Fruit fly (Drosophila melanogaster) whole organism, prepupa: Measurements from ENCODE around the gene CanA-14F.
A peak's percentile ranks its signal among the peaks of the same experiment; 100 is the strongest.

Experiments
- Blimp-1 ChIP-seq: fragments of 200-800 bp; sonication (Bioruptor generic); optimal IDR thresholded peaks from 3 replicates; lab custom pipeline; 2017; ENCODE audit warnings: missing biosample characterization, missing genetic modification characterization, mild to moderate bottlenecking, moderate library complexity, missing genetic modification reagents
- CG10631 ChIP-seq: fragments of 200-800 bp; sonication (Bioruptor generic); optimal IDR thresholded peaks from 2 replicates; lab custom pipeline; 2016; ENCODE audit warnings: missing biosample characterization, missing genetic modification characterization
- CG10669 ChIP-seq: fragments of 200-800 bp; sonication (Bioruptor generic); optimal IDR thresholded peaks from 3 replicates; lab custom pipeline; 2018; ENCODE audit warnings: missing biosample characterization, mild to moderate bottlenecking, missing genetic modification characterization, moderate library complexity
- CG11294 ChIP-seq: fragments of 200-800 bp; sonication (Bioruptor generic); IDR thresholded peaks from 2 replicates; pipeline ENCODE4 v1.3.6; 2022; ENCODE audit warnings: missing biosample characterization, missing genetic modification characterization
- CG11762 ChIP-seq: fragments of 200-800 bp; sonication (Bioruptor generic); optimal IDR thresholded peaks from 3 replicates; lab custom pipeline; 2016; ENCODE audit warnings: missing biosample characterization, missing genetic modification characterization; ENCODE audit not compliant: insufficient read depth
- CG11902 ChIP-seq: fragments of 200-800 bp; sonication (Bioruptor generic); optimal IDR thresholded peaks from 3 replicates; lab custom pipeline; 2016; ENCODE audit warnings: missing biosample characterization, missing genetic modification characterization
- CG15336 ChIP-seq: fragments of 200-800 bp; sonication (Bioruptor generic); IDR thresholded peaks from 2 replicates; pipeline ENCODE4 v1.3.6; 2022; ENCODE audit warnings: missing biosample characterization, missing genetic modification characterization
- CG1621 ChIP-seq: fragments of 200-800 bp; sonication (Bioruptor generic); optimal IDR thresholded peaks from 3 replicates; lab custom pipeline; 2018; ENCODE audit warnings: missing biosample characterization, mild to moderate bottlenecking, missing genetic modification characterization
- CG16779 ChIP-seq: fragments of 200-800 bp; sonication (Bioruptor generic); optimal IDR thresholded peaks from 3 replicates; lab custom pipeline; 2017; ENCODE audit warnings: missing biosample characterization, mild to moderate bottlenecking, missing genetic modification characterization
- CG3032 ChIP-seq: fragments of 200-800 bp; optimal IDR thresholded peaks from 2 replicates; lab custom pipeline; 2019; ENCODE audit warnings: missing biosample characterization, mild to moderate bottlenecking, missing genetic modification characterization, moderate library complexity
- CG31627 ChIP-seq: fragments of 200-800 bp; sonication (Bioruptor generic); optimal IDR thresholded peaks from 3 replicates; lab custom pipeline; 2016; ENCODE audit warnings: missing biosample characterization, missing genetic modification characterization
- CG32006 ChIP-seq: fragments of 200-800 bp; sonication (Bioruptor generic); optimal IDR thresholded peaks from 3 replicates; lab custom pipeline; 2017; ENCODE audit warnings: missing biosample characterization, mild to moderate bottlenecking, missing genetic modification characterization
- CG34406 ChIP-seq: fragments of 200-800 bp; sonication (Bioruptor generic); optimal IDR thresholded peaks from 3 replicates; lab custom pipeline; 2016; ENCODE audit warnings: missing biosample characterization, missing genetic modification characterization
- CG4318 ChIP-seq: fragments of 200-800 bp; sonication (Bioruptor generic); optimal IDR thresholded peaks from 3 replicates; lab custom pipeline; 2017; ENCODE audit warnings: missing biosample characterization, mild to moderate bottlenecking, missing genetic modification characterization
- CG6163 ChIP-seq: fragments of 200-800 bp; sonication (Bioruptor generic); IDR thresholded peaks from 3 replicates; pipeline ENCODE4 v1.3.6; 2022; ENCODE audit warnings: missing biosample characterization, missing genetic modification characterization
- CG6276 ChIP-seq: fragments of 200-800 bp; sonication (Bioruptor generic); optimal IDR thresholded peaks from 2 replicates; lab custom pipeline; 2017; ENCODE audit warnings: missing biosample characterization, mild to moderate bottlenecking, missing genetic modification characterization
- CG6792 ChIP-seq: fragments of 200-800 bp; sonication (Bioruptor generic); optimal IDR thresholded peaks from 3 replicates; lab custom pipeline; 2016; ENCODE audit warnings: missing biosample characterization, missing genetic modification characterization
- CG6808 ChIP-seq: fragments of 200-800 bp; sonication (Bioruptor generic); optimal IDR thresholded peaks from 3 replicates; lab custom pipeline; 2017; ENCODE audit warnings: missing biosample characterization, missing genetic modification characterization, mild to moderate bottlenecking, moderate library complexity, missing genetic modification reagents
- CG7368 ChIP-seq: fragments of 200-800 bp; sonication (Bioruptor generic); optimal IDR thresholded peaks from 3 replicates; lab custom pipeline; 2016; ENCODE audit warnings: missing biosample characterization, missing genetic modification characterization
- CG8119 ChIP-seq: fragments of 200-800 bp; sonication (Bioruptor generic); IDR thresholded peaks from 3 replicates; pipeline ENCODE4 v1.3.6; 2022; ENCODE audit warnings: missing biosample characterization, missing genetic modification characterization
- CG8319 ChIP-seq: fragments of 200-800 bp; sonication (Bioruptor generic); optimal IDR thresholded peaks from 3 replicates; lab custom pipeline; 2016; ENCODE audit warnings: missing biosample characterization, missing genetic modification characterization
- Eip75B ChIP-seq: fragments of 200-800 bp; sonication (Bioruptor generic); optimal IDR thresholded peaks from 3 replicates; lab custom pipeline; 2016; ENCODE audit warnings: missing biosample characterization, missing genetic modification characterization
- Eip78C ChIP-seq: fragments of 200-800 bp; sonication (Bioruptor generic); peaks from one replicate; lab custom pipeline; 2016; ENCODE audit warnings: missing biosample characterization, missing genetic modification characterization
- Eip93F ChIP-seq: fragments of 200-800 bp; sonication (Bioruptor generic); optimal IDR thresholded peaks from 2 replicates; lab custom pipeline; 2016; ENCODE audit warnings: missing biosample characterization, mild to moderate bottlenecking, missing genetic modification characterization
- Ets21C ChIP-seq: fragments of 200-800 bp; sonication (Bioruptor generic); optimal IDR thresholded peaks from 3 replicates; lab custom pipeline; 2016; ENCODE audit warnings: missing biosample characterization, missing genetic modification characterization
- Ets96B ChIP-seq: fragments of 200-800 bp; optimal IDR thresholded peaks from 2 replicates; lab custom pipeline; 2019; ENCODE audit warnings: missing biosample characterization, mild to moderate bottlenecking, missing genetic modification characterization, moderate library complexity
- Gug ChIP-seq: fragments of 200-800 bp; sonication (Bioruptor generic); IDR thresholded peaks from 2 replicates; pipeline ENCODE4 v1.3.6; 2022; ENCODE audit warnings: missing biosample characterization, missing genetic modification characterization
- Hr4 ChIP-seq: fragments of 200-800 bp; sonication (Bioruptor generic); optimal IDR thresholded peaks from 3 replicates; lab custom pipeline; 2016; ENCODE audit warnings: missing biosample characterization, missing genetic modification characterization
- Lpt ChIP-seq: fragments of 200-800 bp; sonication (Bioruptor generic); optimal IDR thresholded peaks from 3 replicates; lab custom pipeline; 2016; ENCODE audit warnings: missing biosample characterization, missing genetic modification characterization
- Met ChIP-seq: fragments of 200-800 bp; sonication (Bioruptor generic); optimal IDR thresholded peaks from 3 replicates; lab custom pipeline; 2016; ENCODE audit warnings: missing biosample characterization, missing genetic modification characterization
- OdsH ChIP-seq: fragments of 200-800 bp; sonication (Bioruptor generic); optimal IDR thresholded peaks from 3 replicates; lab custom pipeline; 2016; ENCODE audit warnings: missing biosample characterization, missing genetic modification characterization
- Smox ChIP-seq: fragments of 200-800 bp; sonication (Bioruptor generic); optimal IDR thresholded peaks from 3 replicates; lab custom pipeline; 2016; ENCODE audit warnings: missing biosample characterization, missing genetic modification characterization
- Sox102F ChIP-seq: fragments of 200-800 bp; sonication (Bioruptor generic); optimal IDR thresholded peaks from 2 replicates; lab custom pipeline; 2016; ENCODE audit warnings: missing biosample characterization, mild to moderate bottlenecking, missing genetic modification characterization
- Sox15 ChIP-seq: fragments of 200-800 bp; sonication (Bioruptor generic); optimal IDR thresholded peaks from 3 replicates; lab custom pipeline; 2016; ENCODE audit warnings: missing biosample characterization, missing genetic modification characterization
- achi ChIP-seq: fragments of 200-800 bp; sonication (Bioruptor generic); optimal IDR thresholded peaks from 3 replicates; lab custom pipeline; 2016; ENCODE audit warnings: missing biosample characterization, missing genetic modification characterization
- acj6 ChIP-seq: fragments of 200-800 bp; sonication (Bioruptor generic); optimal IDR thresholded peaks from 3 replicates; lab custom pipeline; 2016; ENCODE audit warnings: missing biosample characterization, missing genetic modification characterization
- cyc ChIP-seq: fragments of 200-800 bp; sonication (Bioruptor generic); optimal IDR thresholded peaks from 3 replicates; lab custom pipeline; 2016; ENCODE audit warnings: missing biosample characterization, missing genetic modification characterization
- esn ChIP-seq: fragments of 200-800 bp; sonication (Bioruptor generic); optimal IDR thresholded peaks from 2 replicates; lab custom pipeline; 2016; ENCODE audit warnings: missing biosample characterization, mild to moderate bottlenecking, missing genetic modification characterization, moderate library complexity
- fd59A ChIP-seq: fragments of 200-800 bp; sonication (Bioruptor generic); optimal IDR thresholded peaks from 2 replicates; lab custom pipeline; 2017; ENCODE audit warnings: missing biosample characterization, mild to moderate bottlenecking, missing genetic modification characterization, missing genetic modification reagents
- fd85E ChIP-seq: fragments of 200-800 bp; sonication (Bioruptor generic); optimal IDR thresholded peaks from 3 replicates; lab custom pipeline; 2016; ENCODE audit warnings: missing biosample characterization, missing genetic modification characterization
- fkh ChIP-seq: fragments of 200-800 bp; sonication (Bioruptor generic); optimal IDR thresholded peaks from 3 replicates; lab custom pipeline; 2017; ENCODE audit warnings: missing biosample characterization, mild to moderate bottlenecking, missing genetic modification characterization, moderate library complexity
- lz ChIP-seq: fragments of 200-800 bp; sonication (Bioruptor generic); optimal IDR thresholded peaks from 3 replicates; lab custom pipeline; 2016; ENCODE audit warnings: missing biosample characterization, missing genetic modification characterization
- pdm3 ChIP-seq: fragments of 200-800 bp; sonication (Bioruptor generic); optimal IDR thresholded peaks from 3 replicates; lab custom pipeline; 2016; ENCODE audit warnings: missing biosample characterization, missing genetic modification characterization
- salr ChIP-seq, 2 experiments: fragments of 200-800 bp; sonication (Bioruptor generic); optimal IDR thresholded peaks; 3 replicates each; lab custom pipeline; 2016 to 2018; ENCODE audit warnings: missing biosample characterization in 2 of 2, missing genetic modification characterization in 2 of 2, mild to moderate bottlenecking in 1 of 2
- spab ChIP-seq: fragments of 200-800 bp; sonication (Bioruptor generic); optimal IDR thresholded peaks from 2 replicates; lab custom pipeline; 2017; ENCODE audit warnings: missing biosample characterization, mild to moderate bottlenecking, missing genetic modification characterization, missing genetic modification reagents
- svp ChIP-seq: fragments of 200-800 bp; sonication (Bioruptor generic); peaks from one replicate; lab custom pipeline; 2016; ENCODE audit warnings: missing biosample characterization, missing genetic modification characterization
- vri ChIP-seq: fragments of 200-800 bp; sonication (Bioruptor generic); optimal IDR thresholded peaks from 3 replicates; lab custom pipeline; 2016; ENCODE audit warnings: missing biosample characterization, mild to moderate bottlenecking, missing genetic modification characterization

Gene CanA-14F

DNA sequence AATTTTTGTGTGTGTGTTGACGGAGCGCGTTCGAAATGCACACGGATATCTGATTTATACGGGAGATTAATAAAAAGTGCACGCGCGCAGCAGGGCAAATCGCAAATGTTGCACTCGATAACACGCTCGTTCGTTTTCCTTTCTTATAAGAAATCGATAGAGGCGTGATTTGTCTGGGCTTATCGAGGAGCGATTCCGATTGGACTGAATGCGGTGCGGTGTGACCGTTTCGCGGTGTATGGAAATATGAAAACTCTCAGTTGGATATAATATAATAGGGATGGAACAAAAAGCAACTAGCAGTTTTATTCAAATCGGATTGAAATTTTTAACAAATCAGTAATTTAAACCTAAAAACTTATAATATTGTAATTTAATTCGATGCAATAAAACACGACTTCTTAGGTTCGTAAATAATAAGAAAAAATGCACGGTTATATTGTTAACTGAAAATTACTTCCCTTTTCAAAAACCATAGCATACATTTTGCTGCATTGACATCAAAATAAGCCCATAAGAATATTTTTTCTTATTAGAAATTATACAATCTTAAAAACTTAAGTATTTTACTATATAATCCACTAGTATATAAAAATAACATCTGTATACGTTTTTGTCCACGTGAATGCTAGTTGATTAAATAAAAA lies at the start of gene CanA-14F:
Gene CanA-14F, minus strand, starts transcription at position 152 of the 647 bp plus-strand sequence.
- TF ChIP-seq CG3032 (tag; lab: Kevin White, UChicago): no peak
- TF ChIP-seq CG1621 (tag; lab: Kevin White, UChicago): peak; percentile 17
- peak; percentile 53 for TF ChIP-seq Eip78C (GFP tag; lab: Kevin White, UChicago)
- TF ChIP-seq, all 60 proteins: peak for 2

DNA sequence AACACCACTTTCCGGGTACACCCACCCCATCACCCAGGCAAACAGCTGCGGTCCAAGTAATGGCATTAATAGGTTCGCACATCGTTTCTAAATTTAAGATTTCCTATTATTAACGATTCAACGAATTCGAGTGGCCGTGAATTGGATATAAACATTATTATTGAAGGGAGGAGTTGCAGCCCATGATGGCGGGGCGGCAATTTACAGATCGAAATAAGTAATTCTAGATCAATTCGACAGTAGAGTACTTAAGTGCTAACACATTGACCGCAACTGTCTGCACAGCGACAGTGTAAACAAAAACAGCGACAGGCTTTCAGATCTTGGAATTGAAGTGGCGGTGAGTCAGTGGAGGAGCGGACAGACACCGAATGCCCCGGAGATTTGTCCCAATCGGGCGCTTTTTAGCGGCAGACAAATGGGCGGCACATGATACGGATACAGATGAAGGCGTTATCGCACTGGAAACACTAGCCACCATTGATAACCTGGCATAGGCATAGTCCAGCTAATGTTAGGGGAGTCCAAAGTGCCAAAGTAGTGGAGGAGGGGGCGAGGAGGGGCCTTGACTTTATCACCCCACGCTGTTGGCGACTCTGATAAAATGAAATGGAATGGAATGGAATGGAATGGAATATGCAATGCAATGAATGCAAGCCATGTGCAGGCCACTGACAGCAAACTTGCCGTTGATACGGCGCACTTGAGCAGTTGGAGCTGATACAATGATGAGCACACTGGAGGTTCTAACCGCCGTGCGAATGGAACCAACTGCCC lies 46.4 kb upstream of the CanA-14F start:
- TF ChIP-seq CG4318 (GFP tag; lab: Kevin White, UChicago) (no peak), fd85E (no peak), CG6276 (GFP tag; lab: Kevin White, UChicago) (peak; percentile 65), svp (no peak), Ets21C (GFP tag; lab: Kevin White, UChicago) (no peak), lz (GFP tag; lab: Kevin White, UChicago) (no peak), pdm3 (GFP tag; lab: Kevin White, UChicago) (no peak), CG15336 (GFP tag; lab: Robert Waterston, UW) (peak; percentile 36; the same call in 1 of the 2 replicates), Ets96B (peak; percentile 19), CG10631 (GFP tag; lab: Kevin White, UChicago) (no peak), salr (GFP tag; optimal IDR thresholded peaks at IDR 0.05; lab: Kevin White, UChicago) (peak in 1 of 2 experiments; percentile 3), CG7368 (no peak), CG6163 (GFP tag; lab: Robert Waterston, UW) (no peak), fd59A (GFP tag; lab: Kevin White, UChicago) (peak; percentile 17), CG1621 (tag; lab: Kevin White, UChicago) (no peak), CG16779 (tag; lab: Kevin White, UChicago) (no peak), Eip75B (GFP tag; lab: Kevin White, UChicago) (no peak), CG11762 (GFP tag; lab: Kevin White, UChicago) (no peak), acj6 (GFP tag; lab: Kevin White, UChicago) (no peak), fkh (peak; percentile 58), vri (GFP tag; lab: Kevin White, UChicago) (no peak), CG32006 (GFP tag; lab: Kevin White, UChicago) (peak; percentile 63), esn (GFP tag; lab: Kevin White, UChicago) (no peak), cyc (GFP tag; lab: Kevin White, UChicago) (no peak), Smox (GFP tag; lab: Kevin White, UChicago) (no peak), achi (GFP tag; lab: Kevin White, UChicago) (no peak), Blimp-1 (GFP tag; lab: Kevin White, UChicago) (no peak), CG34406 (GFP tag; lab: Kevin White, UChicago) (no peak), CG6792 (GFP tag; lab: Kevin White, UChicago) (no peak), CG8319 (GFP tag; lab: Kevin White, UChicago) (no peak), CG31627 (GFP tag; lab: Kevin White, UChicago) (no peak), CG3032 (tag; lab: Kevin White, UChicago) (no peak), OdsH (GFP tag; lab: Kevin White, UChicago) (no peak), Lpt (GFP tag; lab: Kevin White, UChicago) (no peak), Met (GFP tag; lab: Kevin White, UChicago) (no peak), Gug (GFP tag; lab: Robert Waterston, UW) (0 out of 2 replicates have a peak, but pooled peaks have one; percentile 28), Sox102F (no peak), CG10669 (GFP tag; lab: Kevin White, UChicago) (no peak), CG11902 (no peak), Sox15 (GFP tag; lab: Kevin White, UChicago) (no peak), Eip93F (GFP tag; lab: Kevin White, UChicago) (no peak), CG8119 (GFP tag; lab: Robert Waterston, UW) (0 out of 3 replicates have a peak, but pooled peaks have one; percentile 27), Hr4 (no peak), CG11294 (GFP tag; lab: Robert Waterston, UW) (peak; percentile 15; the same call in 1 of the 2 replicates), Eip78C (GFP tag; lab: Kevin White, UChicago) (peak; percentile 64), CG6808 (peak; percentile 70), spab (GFP tag; lab: Kevin White, UChicago) (peak; percentile 12)
